Worm (Caenorhabditis elegans): ENCODE data around the gene F07H5.10.

Gene F07H5.10

ce11 chrII:8800830-8801229, 7.6 kb downstream of the F07H5.10 start, which contains the start of gene appg-2:
Gene appg-2 (plus strand): TSS chrII:8801130.
- no peak for TF ChIP-seq efl-1 (optimal IDR thresholded peaks at IDR 0.05)
- peak in 1 of 2 experiments; percentile 18 for TF ChIP-seq efl-1 (GFP tag; optimal IDR thresholded peaks at IDR 0.05 in 1 of 2)
- no peak for TF ChIP-seq nhr-28 (tag; optimal IDR thresholded peaks at IDR 0.05)

ce11 chrII:8799725-8800124, 8.7 kb downstream of the F07H5.10 start:
- TF ChIP-seq lir-3 (tag; optimal IDR thresholded peaks at IDR 0.05; ENCODE audit: poor library complexity): no peak
- no peak for TF ChIP-seq unc-86 (tag; optimal IDR thresholded peaks at IDR 0.05)
- no peak for TF ChIP-seq nhr-47 (tag; optimal IDR thresholded peaks at IDR 0.05)
- TF ChIP-seq aly-2 (tag; optimal IDR thresholded peaks at IDR 0.05): no peak
- TF ChIP-seq lin-39 (tag; optimal IDR thresholded peaks at IDR 0.05): no peak
- TF ChIP-seq hpl-2 (GFP tag; optimal IDR thresholded peaks at IDR 0.05): no peak
- TF ChIP-seq rnt-1 (tag; optimal IDR thresholded peaks at IDR 0.05): no peak
- TF ChIP-seq fkh-8 (tag; optimal IDR thresholded peaks at IDR 0.05): no peak
- TF ChIP-seq grh-1 (GFP tag; IDR thresholded peaks at IDR 0.05): no peak
- TF ChIP-seq sup-37 (GFP tag; optimal IDR thresholded peaks at IDR 0.05): no peak
- TF ChIP-seq alr-1 (tag; optimal IDR thresholded peaks at IDR 0.05; ENCODE audit: borderline replicate concordance): no peak
- no peak for TF ChIP-seq aha-1 (tag; optimal IDR thresholded peaks at IDR 0.05)

ce11 chrII:8796391-8796790, 12.0 kb downstream of the F07H5.10 start:
- TF ChIP-seq lir-3 (tag; optimal IDR thresholded peaks at IDR 0.05; ENCODE audit: poor library complexity) (peak; percentile 14), nhr-12 (tag; optimal IDR thresholded peaks at IDR 0.05) (no peak), ztf-4 (tag; optimal IDR thresholded peaks at IDR 0.05) (peak; percentile 44), nhr-76 (tag; optimal IDR thresholded peaks at IDR 0.05) (no peak), efl-3 (GFP tag; optimal IDR thresholded peaks at IDR 0.05) (no peak), mdl-1 (tag; optimal IDR thresholded peaks at IDR 0.05) (no peak), efl-1 (optimal IDR thresholded peaks at IDR 0.05) (peak; percentile 35 to 46), efl-1 (GFP tag; optimal IDR thresholded peaks at IDR 0.05 in 1 of 2) (peak; percentile 5 to 67), unc-98 (GFP tag; IDR thresholded peaks at IDR 0.05) (no peak), unc-30 (tag; optimal IDR thresholded peaks at IDR 0.05) (no peak), rnt-1 (tag; optimal IDR thresholded peaks at IDR 0.05) (peak; percentile 51), sup-37 (GFP tag; optimal IDR thresholded peaks at IDR 0.05) (no peak), unc-130 (tag; optimal IDR thresholded peaks at IDR 0.05) (no peak), mab-9 (GFP tag; IDR thresholded peaks at IDR 0.05) (no peak), xbp-1 (tag; optimal IDR thresholded peaks at IDR 0.05) (peak; percentile 61), pqm-1 (tag; optimal IDR thresholded peaks at IDR 0.05) (no peak), nhr-77 (tag; optimal IDR thresholded peaks at IDR 0.05) (peak; percentile 7), vab-15 (tag; optimal IDR thresholded peaks at IDR 0.05) (no peak), lsy-2 (tag; optimal IDR thresholded peaks at IDR 0.05) (peak; percentile 45 to 50), hlh-17 (GFP tag; optimal IDR thresholded peaks at IDR 0.05; ENCODE audit: borderline replicate concordance) (no peak), F16B12.6 (tag; optimal IDR thresholded peaks at IDR 0.05) (no peak), ceh-8 (GFP tag; optimal IDR thresholded peaks at IDR 0.05) (peak; percentile 32), elt-3 (tag; optimal IDR thresholded peaks at IDR 0.05) (no peak), nhr-11 (tag; optimal IDR thresholded peaks at IDR 0.05) (no peak), zag-1 (tag; optimal IDR thresholded peaks at IDR 0.05) (no peak), ets-5 (GFP tag; IDR thresholded peaks at IDR 0.05) (no peak), fos-1 (tag; optimal IDR thresholded peaks at IDR 0.05) (peak; percentile 21), Y116A8C.19 (tag; optimal IDR thresholded peaks at IDR 0.05; ENCODE audit: borderline replicate concordance) (no peak), dsc-1 (tag; optimal IDR thresholded peaks at IDR 0.05) (peak; percentile 53), nhr-19 (GFP tag; conservative IDR thresholded peaks at IDR 0.05) (peak; percentile 52), ztf-11 (tag; optimal IDR thresholded peaks at IDR 0.05) (peak in 1 of 2 experiments; percentile 4), blmp-1 (tag; optimal IDR thresholded peaks at IDR 0.05) (no peak), aha-1 (tag; optimal IDR thresholded peaks at IDR 0.05) (no peak), C34B4.2 (tag; optimal IDR thresholded peaks at IDR 0.05) (no peak), lin-14 (GFP tag; optimal IDR thresholded peaks at IDR 0.05) (peak; percentile 98), fkh-8 (tag; optimal IDR thresholded peaks at IDR 0.05) (peak; percentile 95), nhr-47 (tag; optimal IDR thresholded peaks at IDR 0.05) (peak; percentile 85), sox-4 (tag; optimal IDR thresholded peaks at IDR 0.05) (no peak), nhr-85 (tag) (no peak), sptf-1 (tag; optimal IDR thresholded peaks at IDR 0.05) (no peak), irx-1 (tag; optimal IDR thresholded peaks at IDR 0.05) (peak; percentile 54), isw-1 (GFP tag; IDR thresholded peaks at IDR 0.05) (peak; percentile 59)
